Worm (Caenorhabditis elegans) whole organism, L2 larva: ENCODE measurements around the gene sra-31.

Source experiments
- C34F6.9 ChIP-seq: fragments of 150-350 bp; optimal IDR thresholded peaks from 2 replicates; lab custom pipeline; 2014; ENCODE audit warnings: missing biosample characterization, missing genetic modification characterization
- F13H6.1 ChIP-seq: sonication (generic microtip); optimal IDR thresholded peaks from 2 replicates; lab custom pipeline; 2016; ENCODE audit warnings: missing genetic modification characterization, missing compliant biosample characterization
- R02D3.7 ChIP-seq: fragments of 150-350 bp; optimal IDR thresholded peaks from 2 replicates; lab custom pipeline; 2014; ENCODE audit warnings: missing biosample characterization, missing genetic modification characterization
- Y55F3AM.14 ChIP-seq: fragments of 200-800 bp; sonication (Bioruptor generic); optimal IDR thresholded peaks from 2 replicates; lab custom pipeline; 2018; ENCODE audit warnings: mild to moderate bottlenecking, missing genetic modification characterization, missing compliant biosample characterization
- ZK546.5 ChIP-seq: sonication (generic microtip); optimal IDR thresholded peaks from 2 replicates; lab custom pipeline; 2017; ENCODE audit warnings: missing biosample characterization, missing genetic modification characterization
- alr-1 ChIP-seq: fragments of 150-350 bp; optimal IDR thresholded peaks from 2 replicates; lab custom pipeline; 2014; ENCODE audit warnings: missing biosample characterization, missing genetic modification characterization
- ama-1 ChIP-seq: fragments of 150-350 bp; optimal IDR thresholded peaks from 2 replicates; lab custom pipeline; 2018; ENCODE audit warnings: inconsistent platforms
- blmp-1 ChIP-seq: sonication (generic microtip); optimal IDR thresholded peaks from 2 replicates; lab custom pipeline; 2017; ENCODE audit warnings: missing genetic modification characterization, mild to moderate bottlenecking, missing compliant biosample characterization, antibody characterized with exemption, moderate library complexity; ENCODE audit not compliant: insufficient read depth
- crh-2 ChIP-seq: sonication (generic microtip); optimal IDR thresholded peaks from 2 replicates; lab custom pipeline; 2017; ENCODE audit warnings: missing biosample characterization, missing genetic modification characterization
- egl-27 ChIP-seq: sonication (generic microtip); optimal IDR thresholded peaks from 3 replicates; lab custom pipeline; 2017; ENCODE audit warnings: missing biosample characterization, missing genetic modification reagents, missing genetic modification characterization
- elt-1 ChIP-seq: fragments of 150-350 bp; optimal IDR thresholded peaks from 2 replicates; lab custom pipeline; 2014; ENCODE audit warnings: missing biosample characterization, missing genetic modification characterization
- fos-1 ChIP-seq: fragments of 150-350 bp; optimal IDR thresholded peaks from 2 replicates; lab custom pipeline; 2014; ENCODE audit warnings: missing biosample characterization, missing genetic modification characterization
- gmeb-1 ChIP-seq: fragments of 150-350 bp; optimal IDR thresholded peaks from 2 replicates; lab custom pipeline; 2014; ENCODE audit warnings: missing biosample characterization, missing genetic modification characterization
- lin-11 ChIP-seq: fragments of 150-350 bp; sonication (generic microtip); optimal IDR thresholded peaks from 2 replicates; lab custom pipeline; 2014; ENCODE audit warnings: missing biosample characterization, missing genetic modification characterization, inconsistent platforms, mixed read lengths
- lin-13 ChIP-seq: fragments of 150-350 bp; optimal IDR thresholded peaks from 2 replicates; lab custom pipeline; 2014; ENCODE audit warnings: missing biosample characterization, missing genetic modification reagents, missing genetic modification characterization
- lin-39 ChIP-seq: fragments of 150-350 bp; optimal IDR thresholded peaks from 2 replicates; lab custom pipeline; 2014; ENCODE audit warnings: missing biosample characterization, missing genetic modification reagents, missing genetic modification characterization
- lsy-2 ChIP-seq, 2 experiments: fragments of 150-350 bp in 1 of 2; sonication (generic microtip) in 1 of 2; optimal IDR thresholded peaks; 2 replicates each; lab custom pipeline; 2014 to 2017; ENCODE audit warnings: missing biosample characterization in 2 of 2, missing genetic modification characterization in 2 of 2
- mbf-1 ChIP-seq: sonication (generic microtip); optimal IDR thresholded peaks from 2 replicates; lab custom pipeline; 2017; ENCODE audit warnings: missing biosample characterization, missing genetic modification characterization
- mdl-1 ChIP-seq, 2 experiments: fragments of 150-350 bp in 1 of 2; sonication (generic microtip) in 1 of 2; optimal IDR thresholded peaks; 2 replicates each; lab custom pipeline; 2017; ENCODE audit warnings: missing biosample characterization in 2 of 2, missing genetic modification characterization in 2 of 2
- nhr-10 ChIP-seq: sonication (generic microtip); optimal IDR thresholded peaks from 2 replicates; lab custom pipeline; 2017; ENCODE audit warnings: missing biosample characterization, missing genetic modification characterization
- nhr-11 ChIP-seq: fragments of 150-350 bp; optimal IDR thresholded peaks from 2 replicates; lab custom pipeline; 2014; ENCODE audit warnings: missing biosample characterization, missing genetic modification characterization
- nhr-12 ChIP-seq: fragments of 150-350 bp; optimal IDR thresholded peaks from 2 replicates; lab custom pipeline; 2014; ENCODE audit warnings: missing biosample characterization, missing genetic modification characterization
- nhr-129 ChIP-seq: fragments of 150-350 bp; optimal IDR thresholded peaks from 2 replicates; lab custom pipeline; 2014; ENCODE audit warnings: missing biosample characterization, missing genetic modification characterization
- nhr-21 ChIP-seq: fragments of 150-350 bp; optimal IDR thresholded peaks from 2 replicates; lab custom pipeline; 2014; ENCODE audit warnings: missing biosample characterization, missing genetic modification characterization
- nhr-23 ChIP-seq: fragments of 150-350 bp; optimal IDR thresholded peaks from 2 replicates; lab custom pipeline; 2014; ENCODE audit warnings: missing biosample characterization, missing genetic modification reagents, missing genetic modification characterization
- nhr-237 ChIP-seq: fragments of 150-350 bp; optimal IDR thresholded peaks from 2 replicates; lab custom pipeline; 2014; ENCODE audit warnings: missing biosample characterization, missing genetic modification characterization
- nhr-25 ChIP-seq: fragments of 150-350 bp; sonication (generic microtip); optimal IDR thresholded peaks from 3 replicates; lab custom pipeline; 2014; ENCODE audit warnings: missing biosample characterization, missing genetic modification characterization
- nhr-6 ChIP-seq: fragments of 150-350 bp; optimal IDR thresholded peaks from 2 replicates; lab custom pipeline; 2014; ENCODE audit warnings: missing biosample characterization, missing genetic modification characterization
- nhr-77 ChIP-seq: fragments of 150-350 bp; optimal IDR thresholded peaks from 2 replicates; lab custom pipeline; 2014; ENCODE audit warnings: missing biosample characterization, missing genetic modification characterization
- peb-1 ChIP-seq: fragments of 150-350 bp; optimal IDR thresholded peaks from 2 replicates; lab custom pipeline; 2014; ENCODE audit warnings: missing biosample characterization, missing genetic modification characterization
- sem-4 ChIP-seq: fragments of 150-350 bp; optimal IDR thresholded peaks from 2 replicates; lab custom pipeline; 2014; ENCODE audit warnings: missing biosample characterization, missing genetic modification reagents, missing genetic modification characterization
- skn-1 ChIP-seq: sonication (generic microtip); optimal IDR thresholded peaks from 2 replicates; lab custom pipeline; 2017; ENCODE audit warnings: missing biosample characterization, missing genetic modification characterization
- sma-3 ChIP-seq: sonication (generic microtip); optimal IDR thresholded peaks from 2 replicates; lab custom pipeline; 2016; ENCODE audit warnings: missing genetic modification reagents, missing genetic modification characterization, missing compliant biosample characterization
- sma-9 ChIP-seq, 2 experiments: fragments of 150-350 bp in 1 of 2; sonication (generic microtip) in 1 of 2; optimal IDR thresholded peaks; 2 replicates each; lab custom pipeline; 2014 to 2016; ENCODE audit warnings: missing genetic modification characterization in 2 of 2, mild to moderate bottlenecking in 1 of 2, missing biosample characterization in 1 of 2, missing compliant biosample characterization in 1 of 2, missing genetic modification reagents in 1 of 2, moderate library complexity in 1 of 2
- unc-39 ChIP-seq: fragments of 150-350 bp; optimal IDR thresholded peaks from 2 replicates; lab custom pipeline; 2014; ENCODE audit warnings: missing biosample characterization, missing genetic modification characterization
- unc-55 ChIP-seq: fragments of 150-350 bp; sonication (generic microtip); optimal IDR thresholded peaks from 3 replicates; lab custom pipeline; 2014; ENCODE audit warnings: missing biosample characterization, missing genetic modification reagents, missing genetic modification characterization
- unc-62 ChIP-seq: fragments of 150-350 bp; optimal IDR thresholded peaks from 2 replicates; lab custom pipeline; 2014; ENCODE audit warnings: missing biosample characterization, missing genetic modification reagents, missing genetic modification characterization
- zag-1 ChIP-seq: fragments of 150-350 bp; optimal IDR thresholded peaks from 2 replicates; lab custom pipeline; 2014; ENCODE audit warnings: missing biosample characterization, missing genetic modification characterization
- ztf-11 ChIP-seq: sonication (generic microtip); optimal IDR thresholded peaks from 2 replicates; lab custom pipeline; 2017; ENCODE audit warnings: missing biosample characterization, missing genetic modification characterization
- ztf-4 ChIP-seq: fragments of 150-350 bp; optimal IDR thresholded peaks from 2 replicates; lab custom pipeline; 2014; ENCODE audit warnings: missing biosample characterization, missing genetic modification characterization

sra-31 gene

ce11 chrII:6565077-6565476, 13.2 kb downstream of the sra-31 start, which contains the start of gene mpz-3:
TSS of gene mpz-3 (minus strand) at chrII:6565396.
- peak; percentile 37 for TF ChIP-seq C34F6.9 (tag; lab: Kevin White, UChicago)
- TF ChIP-seq F13H6.1 (tag; lab: Kevin White, UChicago) = peak; percentile 28
- TF ChIP-seq ztf-4 = no peak
- TF ChIP-seq nhr-129 = peak; percentile 68
- peak; percentile 4 for TF ChIP-seq lin-11 (tag; lab: Kevin White, UChicago)
- TF ChIP-seq lin-13 = peak; percentile 5
- no peak for TF ChIP-seq nhr-25 (tag; lab: Kevin White, UChicago)
- TF ChIP-seq blmp-1 (tag; lab: Kevin White, UChicago) = no peak
- TF ChIP-seq R02D3.7 (tag; lab: Kevin White, UChicago) = no peak
- TF ChIP-seq gmeb-1 (tag; lab: Kevin White, UChicago) = peak; percentile 51
- TF ChIP-seq sma-3 (GFP tag; lab: Kevin White, UChicago) = peak; percentile 48
- TF ChIP-seq sem-4 (tag; lab: Kevin White, UChicago) = no peak
- peak; percentile 57 for TF ChIP-seq fos-1 (tag; lab: Kevin White, UChicago)
- peak; percentile 63 for TF ChIP-seq sma-9 (GFP tag; optimal IDR thresholded peaks at IDR 0.05; lab: Kevin White, UChicago)
- TF ChIP-seq sma-9 (tag; optimal IDR thresholded peaks at IDR 0.05; lab: Kevin White, UChicago) = no peak
- TF ChIP-seq nhr-11 = no peak
- TF ChIP-seq alr-1 (tag; lab: Kevin White, UChicago) = no peak
- no peak for TF ChIP-seq ama-1 (lab: Kevin White, UChicago)
- TF ChIP-seq nhr-6 = no peak
- peak; percentile 50 for TF ChIP-seq nhr-21 (tag; lab: Kevin White, UChicago)
- peak; percentile 18 for TF ChIP-seq crh-2 (tag; lab: Kevin White, UChicago)
- TF ChIP-seq, all 48 proteins: peak for 11

DNA sequence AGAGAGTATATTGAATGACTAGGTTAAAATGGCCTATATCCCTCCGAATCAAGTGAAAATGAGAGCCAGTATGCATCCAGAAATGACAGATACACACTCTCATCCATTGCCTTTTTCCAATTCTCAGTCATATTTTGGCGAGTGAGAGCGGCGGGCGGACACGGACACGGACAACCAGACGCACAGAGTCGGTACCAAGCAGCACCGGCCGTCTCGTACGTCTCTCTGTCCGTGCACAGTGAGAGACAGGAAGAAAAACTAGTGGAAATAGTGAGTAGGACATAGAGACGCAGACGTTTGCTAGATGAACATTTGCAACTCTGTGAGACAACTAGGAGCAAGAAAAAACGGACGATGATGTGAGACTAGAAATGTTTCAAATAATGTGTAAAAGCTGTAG, 15.0 kb downstream of the sra-31 start:
- TF ChIP-seq unc-55 (GFP tag; lab: Kevin White, UChicago) = peak; percentile 63
- TF ChIP-seq zag-1 (tag; lab: Kevin White, UChicago) = peak; percentile 43
- peak; percentile 57 for TF ChIP-seq nhr-129
- peak; percentile 39 for TF ChIP-seq fos-1 (tag; lab: Kevin White, UChicago)
- TF ChIP-seq nhr-6 = no peak
- TF ChIP-seq nhr-77 (tag; lab: Kevin White, UChicago) = no peak
- TF ChIP-seq F13H6.1 (tag; lab: Kevin White, UChicago) = peak; percentile 11
- peak in 1 of 2 experiments; percentile 59 for TF ChIP-seq lsy-2 (tag; optimal IDR thresholded peaks at IDR 0.05; lab: Kevin White, UChicago)
- peak; percentile 56 for TF ChIP-seq C34F6.9 (tag; lab: Kevin White, UChicago)
- TF ChIP-seq Y55F3AM.14 = no peak
- TF ChIP-seq alr-1 (tag; lab: Kevin White, UChicago) = no peak
- TF ChIP-seq egl-27 = no peak

ce11 chrII:6562203-6562867, 15.9 kb downstream of the sra-31 start:
- TF ChIP-seq nhr-12 (tag; lab: Kevin White, UChicago) (no peak), nhr-6 (peak; percentile 17), R02D3.7 (tag; lab: Kevin White, UChicago) (no peak), ztf-4 (no peak), lin-39 (no peak), ztf-11 (tag; lab: Kevin White, UChicago) (no peak), lin-11 (tag; lab: Kevin White, UChicago) (no peak), egl-27 (no peak), elt-1 (tag; lab: Kevin White, UChicago) (no peak), mbf-1 (tag; lab: Kevin White, UChicago) (no peak), sma-3 (GFP tag; lab: Kevin White, UChicago) (peak; percentile 56), F13H6.1 (tag; lab: Kevin White, UChicago) (peak; percentile 9), nhr-129 (no peak), nhr-10 (no peak), nhr-237 (no peak), gmeb-1 (tag; lab: Kevin White, UChicago) (no peak), Y55F3AM.14 (peak; percentile 35), sma-9 (GFP tag; optimal IDR thresholded peaks at IDR 0.05; lab: Kevin White, UChicago) (peak; percentile 24), sma-9 (tag; optimal IDR thresholded peaks at IDR 0.05; lab: Kevin White, UChicago) (no peak), nhr-21 (tag; lab: Kevin White, UChicago) (no peak), mdl-1 (tag; optimal IDR thresholded peaks at IDR 0.05; lab: Kevin White, UChicago) (no peak), peb-1 (tag; lab: Kevin White, UChicago) (no peak), fos-1 (tag; lab: Kevin White, UChicago) (peak; percentile 29), skn-1 (tag; lab: Kevin White, UChicago) (no peak), nhr-11 (no peak), unc-55 (GFP tag; lab: Kevin White, UChicago) (no peak), crh-2 (tag; lab: Kevin White, UChicago) (no peak), alr-1 (tag; lab: Kevin White, UChicago) (no peak), C34F6.9 (tag; lab: Kevin White, UChicago) (no peak), nhr-77 (tag; lab: Kevin White, UChicago) (no peak), unc-62 (GFP tag; lab: Kevin White, UChicago) (no peak), nhr-23 (no peak), nhr-25 (tag; lab: Kevin White, UChicago) (peak; percentile 72), lsy-2 (tag; optimal IDR thresholded peaks at IDR 0.05; lab: Kevin White, UChicago) (peak in 1 of 2 experiments; percentile 9), unc-39 (tag; lab: Kevin White, UChicago) (no peak), sem-4 (tag; lab: Kevin White, UChicago) (no peak), ZK546.5 (tag; lab: Kevin White, UChicago) (no peak), blmp-1 (tag; lab: Kevin White, UChicago) (peak; percentile 94)
